Worm (Caenorhabditis elegans) whole organism, L1 larva: Measurements from ENCODE around the gene clec-51.
A peak's percentile ranks its signal among the peaks of the same experiment; 100 is the strongest.
"Not testable (repeated sequence)": the region's sequence is repeated elsewhere in the genome, so short reads cannot be mapped to it uniquely, and the experiment has no call there.

Experiments used
- C34B4.2 ChIP-seq: sonication (generic microtip); optimal IDR thresholded peaks from 2 replicates; lab custom pipeline; 2017; ENCODE audit warnings: mild to moderate bottlenecking, missing genetic modification characterization, missing compliant biosample characterization
- F16B12.6 ChIP-seq: fragments of 150-350 bp; optimal IDR thresholded peaks from 2 replicates; lab custom pipeline; 2014; ENCODE audit warnings: missing biosample characterization, missing genetic modification characterization
- aha-1 ChIP-seq: fragments of 150-350 bp; optimal IDR thresholded peaks from 2 replicates; lab custom pipeline; 2014; ENCODE audit warnings: missing biosample characterization, missing genetic modification characterization
- ceh-63 ChIP-seq: fragments of 200-800 bp; sonication (Bioruptor generic); optimal IDR thresholded peaks from 2 replicates; lab custom pipeline; 2018; ENCODE audit warnings: mild to moderate bottlenecking, missing genetic modification characterization, missing compliant biosample characterization
- ceh-82 ChIP-seq, 3 experiments: fragments of 150-350 bp in 1 of 3; sonication (generic microtip) in 2 of 3; optimal IDR thresholded peaks; 2 replicates each; lab custom pipeline; 2014 to 2017; ENCODE audit warnings: missing biosample characterization in 3 of 3, missing genetic modification characterization in 3 of 3
- dpl-1 ChIP-seq, 3 experiments: fragments of 150-350 bp in 2 of 3; sonication (generic microtip) in 1 of 3; optimal IDR thresholded peaks; 2 replicates each; lab custom pipeline; 2014 to 2017; ENCODE audit warnings: missing biosample characterization in 3 of 3, missing genetic modification characterization in 3 of 3, missing genetic modification reagents in 3 of 3
- efl-1 ChIP-seq, 4 experiments: fragments of 150-350 bp; optimal IDR thresholded peaks in 3 of 4; peaks in 1 of 4; 1 replicate in 1 of 4; 2 replicates in 3 of 4; lab custom pipeline; 2014; ENCODE audit warnings: missing biosample characterization in 2 of 4, missing genetic modification characterization in 2 of 4, missing genetic modification reagents in 2 of 4
- efl-3 ChIP-seq: fragments of 200-800 bp; sonication (Bioruptor generic); optimal IDR thresholded peaks from 2 replicates; lab custom pipeline; 2018; ENCODE audit warnings: mild to moderate bottlenecking, missing genetic modification characterization, missing compliant biosample characterization
- egl-13 ChIP-seq: sonication (generic microtip); optimal IDR thresholded peaks from 2 replicates; lab custom pipeline; 2016; ENCODE audit warnings: missing genotype, missing genetic modification reagents, missing genetic modification characterization, missing compliant biosample characterization
- grh-1 ChIP-seq: fragments of 200-800 bp; sonication (Bioruptor generic); IDR thresholded peaks from 2 replicates; pipeline ENCODE4 v1.3.6; 2022; ENCODE audit warnings: missing genetic modification reagents, missing genetic modification characterization, missing compliant biosample characterization
- hlh-4 ChIP-seq: sonication (generic microtip); optimal IDR thresholded peaks from 2 replicates; lab custom pipeline; 2016; ENCODE audit warnings: mild to moderate bottlenecking, missing genetic modification characterization, missing compliant biosample characterization
- isw-1 ChIP-seq: fragments of 200-800 bp; sonication (Bioruptor generic); IDR thresholded peaks from 2 replicates; pipeline ENCODE4 v1.3.6; 2022; ENCODE audit warnings: missing genetic modification characterization, missing compliant biosample characterization
- lin-15B ChIP-seq: fragments of 150-350 bp; sonication (generic microtip); optimal IDR thresholded peaks from 3 replicates; lab custom pipeline; 2014; ENCODE audit warnings: missing biosample characterization, missing genetic modification characterization
- lin-35 ChIP-seq, 2 experiments: fragments of 150-350 bp; optimal IDR thresholded peaks; 2 replicates each; lab custom pipeline; 2014; ENCODE audit warnings: missing biosample characterization in 2 of 2, missing genetic modification characterization in 2 of 2, missing genetic modification reagents in 2 of 2
- lin-39 ChIP-seq: fragments of 150-350 bp; optimal IDR thresholded peaks from 2 replicates; lab custom pipeline; 2014; ENCODE audit warnings: missing biosample characterization, missing genetic modification reagents, missing genetic modification characterization
- mab-9 ChIP-seq: fragments of 200-800 bp; sonication (Bioruptor generic); IDR thresholded peaks from 2 replicates; pipeline ENCODE4 v1.3.6; 2022; ENCODE audit warnings: missing genetic modification reagents, missing genetic modification characterization, missing compliant biosample characterization
- mdl-1 ChIP-seq, 2 experiments: fragments of 150-350 bp; optimal IDR thresholded peaks; 2 replicates each; lab custom pipeline; 2014 to 2017; ENCODE audit warnings: missing biosample characterization in 2 of 2, missing genetic modification characterization in 2 of 2, inconsistent platforms in 1 of 2
- mep-1 ChIP-seq: fragments of 150-350 bp; optimal IDR thresholded peaks from 2 replicates; lab custom pipeline; 2014; ENCODE audit warnings: missing biosample characterization, missing genetic modification characterization
- nhr-11 ChIP-seq: fragments of 150-350 bp; optimal IDR thresholded peaks from 2 replicates; lab custom pipeline; 2014; ENCODE audit warnings: missing biosample characterization, missing genetic modification characterization
- nhr-12 ChIP-seq: sonication (generic microtip); optimal IDR thresholded peaks from 2 replicates; lab custom pipeline; 2017; ENCODE audit warnings: missing biosample characterization, missing genetic modification characterization
- nhr-19 ChIP-seq: fragments of 200-800 bp; sonication (Bioruptor generic); conservative IDR thresholded peaks from 2 replicates; pipeline ENCODE4 v1.3.6; 2022; ENCODE audit warnings: missing genetic modification characterization, missing compliant biosample characterization
- nhr-237 ChIP-seq: fragments of 150-350 bp; optimal IDR thresholded peaks from 2 replicates; lab custom pipeline; 2014; ENCODE audit warnings: missing biosample characterization, missing genetic modification characterization
- nhr-76 ChIP-seq: sonication (generic microtip); optimal IDR thresholded peaks from 2 replicates; lab custom pipeline; 2017; ENCODE audit warnings: missing biosample characterization, missing genetic modification characterization
- nhr-85 ChIP-seq: sonication (generic microtip); peaks from one replicate; lab custom pipeline; 2016; ENCODE audit warnings: missing genetic modification characterization, inconsistent platforms, missing compliant biosample characterization
- nhr-90 ChIP-seq: sonication (generic microtip); optimal IDR thresholded peaks from 2 replicates; lab custom pipeline; 2016; ENCODE audit warnings: mild to moderate bottlenecking, missing genetic modification characterization, missing compliant biosample characterization; ENCODE audit not compliant: poor library complexity
- pqm-1 ChIP-seq: sonication (generic microtip); optimal IDR thresholded peaks from 3 replicates; lab custom pipeline; 2017; ENCODE audit warnings: missing biosample characterization, missing genetic modification characterization
- snu-23 ChIP-seq: sonication (generic microtip); optimal IDR thresholded peaks from 2 replicates; lab custom pipeline; 2016; ENCODE audit warnings: missing genetic modification characterization, missing compliant biosample characterization
- sox-4 ChIP-seq: sonication (generic microtip); optimal IDR thresholded peaks from 2 replicates; lab custom pipeline; 2016; ENCODE audit warnings: missing genetic modification characterization, missing compliant biosample characterization
- sptf-1 ChIP-seq: fragments of 150-350 bp; optimal IDR thresholded peaks from 2 replicates; lab custom pipeline; 2014; ENCODE audit warnings: missing biosample characterization, missing genetic modification characterization
- tbx-2 ChIP-seq: sonication (generic microtip); optimal IDR thresholded peaks from 2 replicates; lab custom pipeline; 2016; ENCODE audit warnings: missing genetic modification characterization, missing compliant biosample characterization
- tlp-1 ChIP-seq: fragments of 150-350 bp; optimal IDR thresholded peaks from 2 replicates; lab custom pipeline; 2014; ENCODE audit warnings: missing biosample characterization, missing genetic modification characterization
- unc-86 ChIP-seq: sonication (generic microtip); optimal IDR thresholded peaks from 2 replicates; lab custom pipeline; 2016; ENCODE audit warnings: missing genetic modification characterization, missing compliant biosample characterization
- xbp-1 ChIP-seq: sonication (generic microtip); optimal IDR thresholded peaks from 2 replicates; lab custom pipeline; 2016; ENCODE audit warnings: missing genetic modification characterization, missing compliant biosample characterization
- zag-1 ChIP-seq: fragments of 150-350 bp; optimal IDR thresholded peaks from 2 replicates; lab custom pipeline; 2014; ENCODE audit warnings: missing biosample characterization, missing genetic modification characterization

clec-51 gene

DNA sequence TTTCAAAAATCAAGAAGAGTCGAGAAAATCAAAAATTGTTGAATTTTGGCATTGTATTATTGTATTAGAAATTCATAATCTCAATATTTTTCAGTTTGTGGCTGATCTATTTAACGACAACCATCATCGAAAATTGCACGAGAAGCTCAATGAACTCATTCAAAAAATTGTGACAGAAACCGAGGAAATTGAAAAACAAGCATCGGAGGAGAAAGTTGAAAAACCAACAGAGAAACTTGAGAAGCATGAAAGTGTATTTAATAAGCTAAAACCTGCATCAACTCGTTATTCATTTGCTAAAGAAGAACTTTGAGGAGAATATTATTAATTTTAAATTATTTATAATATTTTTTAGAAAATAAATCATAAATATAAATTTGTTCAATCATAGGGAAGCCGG, 36.7 kb downstream of the clec-51 start, which contains the start of gene ceph-41:
TSS of gene ceph-41 (plus strand) at position 301 of the 400 bp plus-strand sequence.
- TF ChIP-seq efl-3 (GFP tag; lab: Kevin White, UChicago) = no peak
- TF ChIP-seq efl-1 (optimal IDR thresholded peaks at IDR 0.05; lab: Kevin White, UChicago) = no peak
- TF ChIP-seq efl-1 (GFP tag; optimal IDR thresholded peaks at IDR 0.05 in 1 of 2; lab: Kevin White, UChicago) = peak in 1 of 2 experiments; percentile 18

ce11 chrIV:8122349-8122748, 41.3 kb downstream of the clec-51 start, which contains the start of gene erp-44.3:
Gene erp-44.3, plus strand, starts transcription at chrIV:8122649.
- not testable (repeated sequence) for TF ChIP-seq nhr-90 (tag; lab: Kevin White, UChicago); dpl-1 (GFP tag; optimal IDR thresholded peaks at IDR 0.05; lab: Kevin White, UChicago); nhr-85 (tag; lab: Kevin White, UChicago)

ce11 chrIV:8118790-8119189, 44.8 kb downstream of the clec-51 start, which contains the start of gene F42G8.8:
Gene F42G8.8, plus strand, starts transcription at chrIV:8119090.
- TF ChIP-seq sox-4 (tag; lab: Kevin White, UChicago) (no peak), lin-35 (GFP tag; optimal IDR thresholded peaks at IDR 0.05; lab: Kevin White, UChicago) (no peak), tlp-1 (tag; lab: Kevin White, UChicago) (no peak), ceh-82 (tag; optimal IDR thresholded peaks at IDR 0.05; lab: Kevin White, UChicago) (no peak), nhr-11 (tag; lab: Kevin White, UChicago) (no peak), grh-1 (no peak), zag-1 (no peak), nhr-85 (tag; lab: Kevin White, UChicago) (no peak), nhr-90 (tag; lab: Kevin White, UChicago) (no peak), nhr-76 (tag; lab: Kevin White, UChicago) (no peak)
- TF ChIP-seq, all 84 proteins: peak for 0

DNA sequence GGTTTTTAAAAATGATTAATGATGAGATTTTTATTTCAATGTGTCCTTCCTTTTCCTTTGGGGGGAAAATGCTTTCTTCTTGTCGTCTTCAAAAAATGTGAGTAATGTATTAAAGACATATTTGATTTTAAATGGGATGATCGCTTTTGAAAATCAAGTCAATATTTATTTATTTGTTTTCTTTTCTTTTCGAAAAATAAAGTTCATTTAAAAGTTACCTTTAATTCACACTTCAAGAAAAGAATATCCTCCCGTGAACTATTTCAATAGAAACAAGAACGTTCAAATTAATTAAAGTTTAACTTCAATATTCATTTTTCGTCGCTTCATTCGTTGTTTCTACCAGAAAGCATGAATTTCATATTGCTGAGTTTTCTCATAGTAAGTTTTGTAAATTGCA, 48.1 kb downstream of the clec-51 start, which contains the start of gene irld-8:
TSS of gene irld-8 (plus strand) at position 301 of the 400 bp plus-strand sequence.
- TF ChIP-seq nhr-12 (tag; lab: Kevin White, UChicago) (no peak), isw-1 (GFP tag; lab: Robert Waterston, UW) (no peak), lin-15B (tag; lab: Kevin White, UChicago) (no peak), mdl-1 (tag; optimal IDR thresholded peaks at IDR 0.05; lab: Kevin White, UChicago) (no peak), nhr-11 (tag; lab: Kevin White, UChicago) (no peak), grh-1 (no peak), hlh-4 (tag; lab: Kevin White, UChicago) (no peak), aha-1 (tag; lab: Kevin White, UChicago) (no peak), lin-39 (tag; lab: Kevin White, UChicago) (no peak), unc-86 (no peak), tbx-2 (tag; lab: Kevin White, UChicago) (no peak), mab-9 (GFP tag; lab: Robert Waterston, UW) (no peak), C34B4.2 (tag; lab: Kevin White, UChicago) (no peak)

DNA sequence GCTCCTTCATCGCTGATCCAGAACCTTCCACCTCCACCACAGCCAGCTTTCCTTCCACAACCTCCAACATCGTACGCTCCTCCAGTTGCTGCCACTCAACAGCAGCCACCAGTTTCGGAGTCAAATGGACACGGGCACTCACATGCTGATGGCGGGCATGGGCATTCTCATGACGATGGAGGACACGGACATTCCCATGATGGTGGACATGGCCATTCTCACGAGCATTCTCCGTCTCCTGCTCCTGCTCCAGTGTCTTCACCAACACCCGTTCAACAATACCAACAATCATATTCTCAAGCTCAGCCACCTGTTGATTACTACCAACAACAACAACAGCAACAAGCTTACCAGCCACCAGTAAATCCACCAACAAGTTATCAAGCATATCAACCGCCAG, 49.1 kb downstream of the clec-51 start:
- TF ChIP-seq efl-3 (GFP tag; lab: Kevin White, UChicago) (no peak), zag-1 (no peak), snu-23 (GFP tag; lab: Kevin White, UChicago) (no peak), egl-13 (no peak), xbp-1 (no peak), ceh-82 (tag; optimal IDR thresholded peaks at IDR 0.05; lab: Kevin White, UChicago) (no peak), tbx-2 (tag; lab: Kevin White, UChicago) (no peak), ceh-63 (GFP tag; lab: Kevin White, UChicago) (no peak), mep-1 (no peak), F16B12.6 (no peak), nhr-237 (tag; lab: Kevin White, UChicago) (no peak), pqm-1 (tag; lab: Kevin White, UChicago) (no peak), nhr-12 (tag; lab: Kevin White, UChicago) (no peak), sptf-1 (tag; lab: Kevin White, UChicago) (no peak), nhr-19 (no peak), isw-1 (GFP tag; lab: Robert Waterston, UW) (no peak)
- TF ChIP-seq, all 84 proteins: peak for 0
